Worm (Caenorhabditis elegans) whole organism, young adult: Measurements from ENCODE around the gene F32D8.7.

Experiments used
- B0336.3 ChIP-seq: fragments of 200-800 bp; sonication (Bioruptor generic); IDR thresholded peaks from 2 replicates; pipeline ENCODE4 v1.3.6; 2022; ENCODE audit warnings: missing genetic modification characterization, missing compliant biosample characterization
- F22D6.2 ChIP-seq: sonication (generic microtip); optimal IDR thresholded peaks from 2 replicates; lab custom pipeline; 2016; ENCODE audit warnings: mild to moderate bottlenecking, missing genetic modification characterization, missing compliant biosample characterization
- F49E8.2 ChIP-seq: sonication (generic microtip); optimal IDR thresholded peaks from 3 replicates; lab custom pipeline; 2017; ENCODE audit warnings: missing genetic modification characterization, mild to moderate bottlenecking, missing compliant biosample characterization, antibody characterized with exemption, moderate library complexity; ENCODE audit not compliant: insufficient read depth
- F52B5.7 ChIP-seq: sonication (generic microtip); optimal IDR thresholded peaks from 2 replicates; lab custom pipeline; 2016; ENCODE audit warnings: mild to moderate bottlenecking, missing genetic modification characterization, missing compliant biosample characterization
- F55B11.4 ChIP-seq: sonication (generic microtip); optimal IDR thresholded peaks from 2 replicates; lab custom pipeline; 2016; ENCODE audit warnings: missing compliant biosample characterization, missing genetic modification characterization, borderline replicate concordance; ENCODE audit not compliant: insufficient read depth
- F57C9.4 ChIP-seq: sonication (generic microtip); optimal IDR thresholded peaks from 2 replicates; lab custom pipeline; 2017; ENCODE audit warnings: mild to moderate bottlenecking, missing genetic modification characterization, missing compliant biosample characterization
- K11D2.4 ChIP-seq: fragments of 200-800 bp; sonication (Bioruptor generic); IDR thresholded peaks from 2 replicates; pipeline ENCODE4 v1.3.6; 2022; ENCODE audit warnings: missing genetic modification reagents, missing genetic modification characterization, missing compliant biosample characterization
- T07F8.4 ChIP-seq: sonication (generic microtip); optimal IDR thresholded peaks from 2 replicates; lab custom pipeline; 2016; ENCODE audit warnings: mild to moderate bottlenecking, missing genetic modification characterization, moderate library complexity, missing compliant biosample characterization
- Y53G8AR.9 ChIP-seq: fragments of 200-800 bp; sonication (Bioruptor generic); conservative IDR thresholded peaks from 2 replicates; pipeline ENCODE4 v1.3.6; 2022; ENCODE audit warnings: missing genetic modification reagents, missing genetic modification characterization, missing compliant biosample characterization
- Y56A3A.18 ChIP-seq: fragments of 200-800 bp; sonication (Bioruptor generic); IDR thresholded peaks from 2 replicates; pipeline ENCODE4 v1.3.6; 2022; ENCODE audit warnings: missing genetic modification reagents, missing genetic modification characterization, missing compliant biosample characterization
- Y67H2A.10 ChIP-seq: fragments of 200-800 bp; sonication (Bioruptor generic); conservative IDR thresholded peaks from 2 replicates; pipeline ENCODE4 v1.3.6; 2022; ENCODE audit warnings: missing genetic modification reagents, missing genetic modification characterization, missing compliant biosample characterization
- Y95B8A.8 ChIP-seq: fragments of 200-800 bp; sonication (Bioruptor generic); IDR thresholded peaks from 2 replicates; pipeline ENCODE4 v1.3.6; 2022; ENCODE audit warnings: missing genetic modification reagents, missing genetic modification characterization, missing compliant biosample characterization
- ZK185.1 ChIP-seq: sonication (generic microtip); optimal IDR thresholded peaks from 2 replicates; lab custom pipeline; 2016; ENCODE audit warnings: mild to moderate bottlenecking, missing genetic modification characterization, missing compliant biosample characterization; ENCODE audit not compliant: poor library complexity, severe bottlenecking
- akir-1 ChIP-seq: fragments of 200-800 bp; sonication (Bioruptor generic); optimal IDR thresholded peaks from 2 replicates; lab custom pipeline; 2018; ENCODE audit warnings: mild to moderate bottlenecking, missing genetic modification characterization, moderate library complexity, missing compliant biosample characterization
- atf-7 ChIP-seq: sonication (generic microtip); optimal IDR thresholded peaks from 2 replicates; lab custom pipeline; 2017; ENCODE audit warnings: mild to moderate bottlenecking, missing genetic modification characterization, missing compliant biosample characterization
- athp-1 ChIP-seq: sonication (generic microtip); optimal IDR thresholded peaks from 2 replicates; lab custom pipeline; 2017; ENCODE audit warnings: mild to moderate bottlenecking, missing genetic modification characterization, missing compliant biosample characterization
- attf-5 ChIP-seq: fragments of 200-800 bp; sonication (Bioruptor generic); optimal IDR thresholded peaks from 2 replicates; lab custom pipeline; 2018; ENCODE audit warnings: mild to moderate bottlenecking, missing genetic modification characterization, missing compliant biosample characterization
- cebp-1 ChIP-seq, 2 experiments: fragments of 200-800 bp in 1 of 2; sonication (Bioruptor generic) in 1 of 2; sonication (generic microtip) in 1 of 2; IDR thresholded peaks in 1 of 2; optimal IDR thresholded peaks in 1 of 2; 2 replicates each; pipeline versions ENCODE4 v1.3.6 to Lab custom; 2017 to 2022; ENCODE audit warnings: missing compliant biosample characterization in 2 of 2, missing genetic modification characterization in 2 of 2, mild to moderate bottlenecking in 1 of 2, missing genetic modification reagents in 1 of 2, moderate library complexity in 1 of 2
- ceh-79 ChIP-seq: sonication (generic microtip); optimal IDR thresholded peaks from 2 replicates; lab custom pipeline; 2017; ENCODE audit warnings: mild to moderate bottlenecking, missing genetic modification characterization, missing compliant biosample characterization
- die-1 ChIP-seq: sonication (generic microtip); optimal IDR thresholded peaks from 2 replicates; lab custom pipeline; 2016; ENCODE audit warnings: missing genotype, mild to moderate bottlenecking, missing genetic modification characterization, missing compliant biosample characterization
- efl-1 ChIP-seq: fragments of 150-350 bp; optimal IDR thresholded peaks from 2 replicates; lab custom pipeline; 2014; ENCODE audit warnings: missing biosample characterization, missing genetic modification reagents, missing genetic modification characterization
- egl-18 ChIP-seq: fragments of 200-800 bp; sonication (Bioruptor generic); IDR thresholded peaks from 2 replicates; pipeline ENCODE4 v1.3.6; 2022; ENCODE audit warnings: missing genetic modification reagents, missing genetic modification characterization, missing compliant biosample characterization
- gei-17 ChIP-seq: fragments of 200-800 bp; sonication (Bioruptor generic); optimal IDR thresholded peaks from 2 replicates; lab custom pipeline; 2018; ENCODE audit warnings: mild to moderate bottlenecking, missing genetic modification characterization, missing compliant biosample characterization
- hlh-12 ChIP-seq: sonication (generic microtip); optimal IDR thresholded peaks from 2 replicates; lab custom pipeline; 2016; ENCODE audit warnings: missing genetic modification characterization, missing compliant biosample characterization
- hlh-26 ChIP-seq: fragments of 200-800 bp; sonication (Bioruptor generic); conservative IDR thresholded peaks from 2 replicates; pipeline ENCODE4 v1.3.6; 2022; ENCODE audit warnings: missing genetic modification reagents, missing genetic modification characterization, missing compliant biosample characterization
- hsf-1 ChIP-seq: fragments of 200-800 bp; sonication (Bioruptor generic); IDR thresholded peaks from 2 replicates; pipeline ENCODE4 v1.3.6; 2022; ENCODE audit warnings: missing genetic modification reagents, missing genetic modification characterization, missing compliant biosample characterization
- lin-26 ChIP-seq: fragments of 200-800 bp; sonication (Bioruptor generic); IDR thresholded peaks from 2 replicates; pipeline ENCODE4 v1.3.6; 2022; ENCODE audit warnings: missing genetic modification reagents, missing genetic modification characterization, missing compliant biosample characterization
- lin-35 ChIP-seq, 3 experiments: fragments of 150-350 bp in 2 of 3; sonication (generic microtip) in 1 of 3; optimal IDR thresholded peaks; 2 replicates each; lab custom pipeline; 2014 to 2018; ENCODE audit warnings: missing biosample characterization in 3 of 3, missing genetic modification characterization in 3 of 3, missing genetic modification reagents in 3 of 3
- lin-40 ChIP-seq: sonication (generic microtip); optimal IDR thresholded peaks from 2 replicates; lab custom pipeline; 2016; ENCODE audit warnings: missing genetic modification characterization, mild to moderate bottlenecking, missing compliant biosample characterization, missing genotype, missing genetic modification reagents
- lin-54 ChIP-seq: fragments of 200-800 bp; sonication (Bioruptor generic); optimal IDR thresholded peaks from 2 replicates; lab custom pipeline; 2018; ENCODE audit warnings: mild to moderate bottlenecking, missing genetic modification characterization, missing compliant biosample characterization
- madf-8 ChIP-seq: fragments of 200-800 bp; sonication (Bioruptor generic); conservative IDR thresholded peaks from 2 replicates; pipeline ENCODE4 v1.3.6; 2022; ENCODE audit warnings: missing genetic modification reagents, missing genetic modification characterization, missing compliant biosample characterization
- mcd-1 ChIP-seq: fragments of 200-800 bp; sonication (Bioruptor generic); IDR thresholded peaks from 2 replicates; pipeline ENCODE4 v1.3.6; 2022; ENCODE audit warnings: missing genetic modification reagents, missing genetic modification characterization, missing compliant biosample characterization
- mxl-1 ChIP-seq: sonication (generic microtip); optimal IDR thresholded peaks from 2 replicates; lab custom pipeline; 2016; ENCODE audit warnings: missing genetic modification characterization, missing compliant biosample characterization
- nfya-2 ChIP-seq: fragments of 200-800 bp; sonication (Bioruptor generic); IDR thresholded peaks from 2 replicates; pipeline ENCODE4 v1.3.6; 2022; ENCODE audit warnings: missing genetic modification reagents, missing genetic modification characterization, missing compliant biosample characterization
- nfyb-1 ChIP-seq: fragments of 200-800 bp; sonication (Bioruptor generic); IDR thresholded peaks from 2 replicates; pipeline ENCODE4 v1.3.6; 2022; ENCODE audit warnings: missing genetic modification reagents, missing genetic modification characterization, missing compliant biosample characterization
- nhr-80 ChIP-seq: sonication (generic microtip); optimal IDR thresholded peaks from 2 replicates; lab custom pipeline; 2016; ENCODE audit warnings: missing genetic modification characterization, missing compliant biosample characterization
- repo-1 ChIP-seq: sonication (generic microtip); optimal IDR thresholded peaks from 2 replicates; lab custom pipeline; 2017; ENCODE audit warnings: mild to moderate bottlenecking, missing genetic modification characterization, missing compliant biosample characterization
- snpc-1.3 ChIP-seq: sonication (generic microtip); optimal IDR thresholded peaks from 2 replicates; lab custom pipeline; 2017; ENCODE audit warnings: missing genetic modification characterization, mild to moderate bottlenecking, missing compliant biosample characterization, antibody characterized with exemption, moderate library complexity, missing genotype, missing genetic modification reagents; ENCODE audit not compliant: insufficient read depth
- tlf-1 ChIP-seq: fragments of 200-800 bp; sonication (Bioruptor generic); optimal IDR thresholded peaks from 2 replicates; lab custom pipeline; 2018; ENCODE audit warnings: mild to moderate bottlenecking, missing genetic modification characterization, missing compliant biosample characterization
- unc-130 ChIP-seq: sonication (generic microtip); optimal IDR thresholded peaks from 2 replicates; lab custom pipeline; 2016; ENCODE audit warnings: missing genetic modification reagents, missing genetic modification characterization, missing compliant biosample characterization

The F32D8.7 gene

ce11 chrV:10887564-10887963 lies 10.7 kb upstream of the F32D8.7 start (continued):
- TF ChIP-seq athp-1: peak; percentile 18
- TF ChIP-seq die-1 (tag; lab: Kevin White, UChicago): peak; percentile 2
- TF ChIP-seq akir-1 (GFP tag; lab: Kevin White, UChicago): no peak
- no peak for TF ChIP-seq ceh-79 (tag; lab: Kevin White, UChicago)
- TF ChIP-seq F49E8.2: no peak
- TF ChIP-seq repo-1: peak; percentile 84
- no peak for TF ChIP-seq mxl-1 (tag; lab: Kevin White, UChicago)
- TF ChIP-seq madf-8: no peak
- TF ChIP-seq B0336.3 (GFP tag; lab: Robert Waterston, UW): peak; percentile 62; the same call in 1 of the 2 replicates
- no peak for TF ChIP-seq F22D6.2 (tag; lab: Kevin White, UChicago)
- no peak for TF ChIP-seq cebp-1 (GFP tag; IDR thresholded peaks at IDR 0.05; lab: Robert Waterston, UW)
- TF ChIP-seq cebp-1 (tag; optimal IDR thresholded peaks at IDR 0.05; lab: Kevin White, UChicago): peak; percentile 49
- TF ChIP-seq nfyb-1 (GFP tag; lab: Robert Waterston, UW): peak; percentile 66; the same call in 1 of the 2 replicates
- 0 out of 2 replicates have a peak, but pooled peaks have one; percentile 11 for TF ChIP-seq lin-26 (GFP tag; lab: Robert Waterston, UW)
- TF ChIP-seq ZK185.1 (tag; lab: Kevin White, UChicago): peak; percentile 72
- peak; percentile 56; the same call in 1 of the 2 replicates for TF ChIP-seq Y53G8AR.9 (GFP tag; lab: Robert Waterston, UW)
- TF ChIP-seq F52B5.7: peak; percentile 3
- no peak for TF ChIP-seq Y95B8A.8 (GFP tag; lab: Robert Waterston, UW)
- peak; percentile 83 for TF ChIP-seq F57C9.4

ce11 chrV:10888153-10888552 lies 10.1 kb upstream of the F32D8.7 start:
- TF ChIP-seq Y53G8AR.9 (GFP tag; lab: Robert Waterston, UW) (peak; percentile 20; the same call in 1 of the 2 replicates), nfya-2 (GFP tag; lab: Robert Waterston, UW) (no peak), atf-7 (tag; lab: Kevin White, UChicago) (peak; percentile 3), hsf-1 (GFP tag; lab: Robert Waterston, UW) (no peak)

ce11 chrV:10889036-10889435 lies 9.2 kb upstream of the F32D8.7 start, which contains the start of gene F32D8.11:
Gene F32D8.11 (minus strand): TSS chrV:10889136.
- TF ChIP-seq Y56A3A.18 (GFP tag; lab: Robert Waterston, UW) (0 out of 2 replicates have a peak, but pooled peaks have one; percentile 6), B0336.3 (GFP tag; lab: Robert Waterston, UW) (no peak)

ce11 chrV:10889774-10890173 lies 8.5 kb upstream of the F32D8.7 start:
- TF ChIP-seq T07F8.4 (tag; lab: Kevin White, UChicago): no peak
- TF ChIP-seq tlf-1 (GFP tag; lab: Kevin White, UChicago): no peak
- peak; percentile 12 for TF ChIP-seq F57C9.4
- TF ChIP-seq, all 124 proteins: peak for 1

ce11 chrV:10890980-10891379 lies 7.3 kb upstream of the F32D8.7 start, which contains the start of gene F32D8.12:
Gene F32D8.12 (minus strand): TSS chrV:10891027.
- TF ChIP-seq egl-18 (GFP tag; lab: Robert Waterston, UW) (no peak), lin-54 (GFP tag; lab: Kevin White, UChicago) (no peak), lin-40 (tag; lab: Kevin White, UChicago) (peak; percentile 10), nhr-80 (tag; lab: Kevin White, UChicago) (peak; percentile 22), hlh-26 (GFP tag; lab: Robert Waterston, UW) (no peak), F55B11.4 (no peak), Y67H2A.10 (no peak), nfyb-1 (GFP tag; lab: Robert Waterston, UW) (no peak), lin-35 (GFP tag; optimal IDR thresholded peaks at IDR 0.05; lab: Kevin White, UChicago) (peak in 1 of 3 experiments; percentile 36), attf-5 (GFP tag; lab: Kevin White, UChicago) (no peak), unc-130 (GFP tag; lab: Kevin White, UChicago) (no peak), snpc-1.3 (tag; lab: Kevin White, UChicago) (no peak), cebp-1 (GFP tag; IDR thresholded peaks at IDR 0.05; lab: Robert Waterston, UW) (no peak), cebp-1 (tag; optimal IDR thresholded peaks at IDR 0.05; lab: Kevin White, UChicago) (peak; percentile 38), gei-17 (no peak), efl-1 (GFP tag; lab: Kevin White, UChicago) (no peak), athp-1 (no peak), K11D2.4 (no peak), hlh-12 (tag; lab: Kevin White, UChicago) (no peak), ZK185.1 (tag; lab: Kevin White, UChicago) (peak; percentile 9), mcd-1 (no peak)
